Worm (Caenorhabditis elegans) whole organism, mixed stage, embryonic: Measurements from ENCODE around the gene wapl-1.

Source experiments
- M03D4.4 ChIP-seq: sonication (generic microtip); optimal IDR thresholded peaks from 2 replicates; lab custom pipeline; 2017; ENCODE audit warnings: mild to moderate bottlenecking, missing genetic modification characterization, missing compliant biosample characterization
- bed-3 ChIP-seq: fragments of 200-800 bp; sonication (Bioruptor generic); optimal IDR thresholded peaks from 3 replicates; lab custom pipeline; 2018; ENCODE audit warnings: mild to moderate bottlenecking, missing genetic modification characterization, moderate library complexity, missing compliant biosample characterization
- blmp-1 ChIP-seq: fragments of 150-350 bp; optimal IDR thresholded peaks from 2 replicates; lab custom pipeline; 2014; ENCODE audit warnings: missing biosample characterization, missing genetic modification characterization
- ceh-39 ChIP-seq: fragments of 150-350 bp; optimal IDR thresholded peaks from 2 replicates; lab custom pipeline; 2014; ENCODE audit warnings: missing biosample characterization, missing genetic modification characterization
- ceh-43 ChIP-seq: fragments of 200-800 bp; sonication (Bioruptor generic); optimal IDR thresholded peaks from 2 replicates; lab custom pipeline; 2018; ENCODE audit warnings: mild to moderate bottlenecking, missing genetic modification characterization, moderate library complexity, missing compliant biosample characterization
- ceh-83 ChIP-seq: fragments of 200-800 bp; sonication (Bioruptor generic); optimal IDR thresholded peaks from 2 replicates; lab custom pipeline; 2018; ENCODE audit warnings: mild to moderate bottlenecking, missing genetic modification characterization, missing compliant biosample characterization
- ces-1 ChIP-seq: fragments of 150-350 bp; optimal IDR thresholded peaks from 2 replicates; lab custom pipeline; 2014; ENCODE audit warnings: missing biosample characterization, missing genetic modification reagents, missing genetic modification characterization
- cnd-1 ChIP-seq: fragments of 200-800 bp; sonication (Bioruptor generic); optimal IDR thresholded peaks from 2 replicates; lab custom pipeline; 2018; ENCODE audit warnings: mild to moderate bottlenecking, missing genetic modification characterization, missing compliant biosample characterization
- drap-1 ChIP-seq: fragments of 200-800 bp; sonication (Bioruptor generic); optimal IDR thresholded peaks from 3 replicates; lab custom pipeline; 2018; ENCODE audit warnings: mild to moderate bottlenecking, missing genetic modification characterization, missing compliant biosample characterization
- elt-1 ChIP-seq: sonication (generic microtip); optimal IDR thresholded peaks from 2 replicates; lab custom pipeline; 2017; ENCODE audit warnings: missing genetic modification characterization, mild to moderate bottlenecking, missing compliant biosample characterization, antibody characterized with exemption, moderate library complexity, borderline replicate concordance; ENCODE audit not compliant: insufficient read depth
- elt-3 ChIP-seq: fragments of 150-350 bp; optimal IDR thresholded peaks from 2 replicates; lab custom pipeline; 2014; ENCODE audit warnings: missing biosample characterization, missing genetic modification characterization
- flh-1 ChIP-seq: fragments of 200-800 bp; sonication (Bioruptor generic); optimal IDR thresholded peaks from 2 replicates; lab custom pipeline; 2018; ENCODE audit warnings: mild to moderate bottlenecking, missing genetic modification characterization, moderate library complexity, missing compliant biosample characterization
- ham-2 ChIP-seq: fragments of 200-800 bp; sonication (Bioruptor generic); optimal IDR thresholded peaks from 2 replicates; lab custom pipeline; 2018; ENCODE audit warnings: mild to moderate bottlenecking, missing genetic modification characterization, missing compliant biosample characterization
- hlh-1 ChIP-seq: fragments of 150-350 bp; optimal IDR thresholded peaks from 2 replicates; lab custom pipeline; 2014; ENCODE audit warnings: missing biosample characterization, missing genetic modification reagents, missing genetic modification characterization
- lin-13 ChIP-seq: fragments of 150-350 bp; optimal IDR thresholded peaks from 2 replicates; lab custom pipeline; 2014; ENCODE audit warnings: missing biosample characterization, missing genetic modification characterization
- lin-32 ChIP-seq: fragments of 200-800 bp; sonication (Bioruptor generic); optimal IDR thresholded peaks from 2 replicates; lab custom pipeline; 2018; ENCODE audit warnings: mild to moderate bottlenecking, missing genetic modification characterization, missing compliant biosample characterization
- lsy-2 ChIP-seq: fragments of 150-350 bp; optimal IDR thresholded peaks from 2 replicates; lab custom pipeline; 2014; ENCODE audit warnings: missing biosample characterization, missing genetic modification characterization
- mab-5 ChIP-seq: fragments of 150-350 bp; optimal IDR thresholded peaks from 2 replicates; lab custom pipeline; 2014; ENCODE audit warnings: missing biosample characterization, missing genetic modification characterization
- mep-1 ChIP-seq: fragments of 150-350 bp; optimal IDR thresholded peaks from 2 replicates; lab custom pipeline; 2017; ENCODE audit warnings: missing biosample characterization, missing genetic modification reagents, missing genetic modification characterization, inconsistent platforms
- mls-2 ChIP-seq: sonication (generic microtip); optimal IDR thresholded peaks from 2 replicates; lab custom pipeline; 2016; ENCODE audit warnings: mild to moderate bottlenecking, missing genetic modification characterization, moderate library complexity, missing compliant biosample characterization
- nhr-12 ChIP-seq: fragments of 150-350 bp; optimal IDR thresholded peaks from 2 replicates; lab custom pipeline; 2014; ENCODE audit warnings: missing biosample characterization, missing genetic modification characterization
- nhr-2 ChIP-seq: fragments of 150-350 bp; optimal IDR thresholded peaks from 2 replicates; lab custom pipeline; 2014; ENCODE audit warnings: missing biosample characterization, missing genetic modification characterization
- nhr-237 ChIP-seq: fragments of 150-350 bp; optimal IDR thresholded peaks from 2 replicates; lab custom pipeline; 2014; ENCODE audit warnings: missing biosample characterization, missing genetic modification characterization
- nhr-28 ChIP-seq: fragments of 150-350 bp; optimal IDR thresholded peaks from 2 replicates; lab custom pipeline; 2014; ENCODE audit warnings: missing biosample characterization, missing genetic modification characterization
- nhr-76 ChIP-seq: sonication (generic microtip); optimal IDR thresholded peaks from 2 replicates; lab custom pipeline; 2017; ENCODE audit warnings: missing biosample characterization, missing genetic modification characterization
- pha-4 ChIP-seq: fragments of 150-350 bp; optimal IDR thresholded peaks from 2 replicates; lab custom pipeline; 2018; ENCODE audit warnings: missing biosample characterization, missing genetic modification reagents, missing genetic modification characterization
- sem-2 ChIP-seq: fragments of 200-800 bp; sonication (Bioruptor generic); optimal IDR thresholded peaks from 2 replicates; lab custom pipeline; 2018; ENCODE audit warnings: mild to moderate bottlenecking, missing genetic modification characterization, missing compliant biosample characterization
- snpc-4 ChIP-seq: fragments of 150-350 bp; optimal IDR thresholded peaks from 2 replicates; lab custom pipeline; 2014; ENCODE audit warnings: missing biosample characterization, missing genetic modification characterization
- sptf-1 ChIP-seq: sonication (generic microtip); optimal IDR thresholded peaks from 2 replicates; lab custom pipeline; 2017; ENCODE audit warnings: mild to moderate bottlenecking, missing genetic modification characterization, moderate library complexity, missing compliant biosample characterization
- tbx-8 ChIP-seq: fragments of 200-800 bp; sonication (Bioruptor generic); optimal IDR thresholded peaks from 2 replicates; lab custom pipeline; 2018; ENCODE audit warnings: mild to moderate bottlenecking, missing genetic modification characterization, moderate library complexity, missing compliant biosample characterization
- unc-120 ChIP-seq: sonication (generic microtip); optimal IDR thresholded peaks from 2 replicates; lab custom pipeline; 2017; ENCODE audit warnings: missing genetic modification characterization, missing compliant biosample characterization; ENCODE audit not compliant: poor library complexity, severe bottlenecking
- unc-39 ChIP-seq: fragments of 150-350 bp; optimal IDR thresholded peaks from 2 replicates; lab custom pipeline; 2014; ENCODE audit warnings: missing biosample characterization, missing genetic modification characterization
- unc-62 ChIP-seq: fragments of 150-350 bp; optimal IDR thresholded peaks from 2 replicates; lab custom pipeline; 2014; ENCODE audit warnings: missing biosample characterization, missing genetic modification reagents, missing genetic modification characterization
- zip-8 ChIP-seq: fragments of 150-350 bp; optimal IDR thresholded peaks from 2 replicates; lab custom pipeline; 2014; ENCODE audit warnings: missing biosample characterization, missing genetic modification characterization
- ztf-11 ChIP-seq: fragments of 150-350 bp; optimal IDR thresholded peaks from 2 replicates; lab custom pipeline; 2014; ENCODE audit warnings: missing biosample characterization, missing genetic modification characterization

Gene wapl-1

ce11 chrIV:4406054-4406539 lies 39.4 kb downstream of the wapl-1 start:
- TF ChIP-seq mab-5 (no peak), nhr-2 (tag; lab: Kevin White, UChicago) (no peak), unc-62 (peak; percentile 39), flh-1 (no peak), unc-120 (tag; lab: Kevin White, UChicago) (peak; percentile 18), lin-32 (peak; percentile 25), elt-1 (tag; lab: Kevin White, UChicago) (peak; percentile 37), hlh-1 (tag; lab: Kevin White, UChicago) (peak; percentile 55), zip-8 (no peak), sem-2 (GFP tag; lab: Kevin White, UChicago) (no peak), mls-2 (tag; lab: Kevin White, UChicago) (peak; percentile 8), ham-2 (GFP tag; lab: Kevin White, UChicago) (peak; percentile 46), ceh-43 (peak; percentile 17), nhr-28 (tag; lab: Kevin White, UChicago) (no peak), ceh-39 (peak; percentile 57), cnd-1 (tag; lab: Kevin White, UChicago) (peak; percentile 54), ces-1 (GFP tag; lab: Kevin White, UChicago) (peak; percentile 42), M03D4.4 (no peak), pha-4 (tag; lab: Kevin White, UChicago) (peak; percentile 55), ceh-83 (no peak), tbx-8 (GFP tag; lab: Kevin White, UChicago) (no peak), lsy-2 (tag; lab: Kevin White, UChicago) (peak; percentile 45), nhr-76 (no peak), lin-13 (tag; lab: Kevin White, UChicago) (peak; percentile 41), sptf-1 (tag; lab: Kevin White, UChicago) (peak; percentile 27), nhr-237 (tag; lab: Kevin White, UChicago) (no peak), unc-39 (tag; lab: Kevin White, UChicago) (no peak), nhr-12 (tag; lab: Kevin White, UChicago) (no peak), ztf-11 (no peak), snpc-4 (tag; lab: Kevin White, UChicago) (no peak), blmp-1 (tag; lab: Kevin White, UChicago) (no peak), mep-1 (tag; lab: Kevin White, UChicago) (peak; percentile 71), elt-3 (no peak), drap-1 (peak; percentile 5), bed-3 (GFP tag; lab: Kevin White, UChicago) (no peak)

DNA sequence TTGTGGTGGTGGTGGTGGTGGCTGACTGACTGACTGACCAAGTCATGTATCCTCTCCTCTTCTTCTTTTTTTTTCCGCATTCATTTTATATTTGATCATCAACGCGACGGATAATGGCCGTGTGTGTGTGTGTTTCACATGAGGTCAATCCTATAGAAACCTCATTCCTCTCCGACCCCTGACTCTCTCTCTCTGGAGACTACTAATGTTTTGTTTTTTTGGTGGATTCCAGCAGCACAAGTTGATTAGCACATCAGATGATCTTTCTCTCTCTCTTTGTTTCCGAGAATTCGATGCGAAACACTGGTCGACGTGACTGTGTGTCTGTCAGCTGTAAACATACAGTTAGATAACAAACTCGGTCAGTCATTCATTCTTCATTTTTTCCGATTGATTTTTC lies 40.4 kb downstream of the wapl-1 start, which contains the start of gene Y24D9A.7:
Y24D9A.7 (minus strand) TSS at position 46 of the 400 bp plus-strand sequence.
- TF ChIP-seq sem-2 (GFP tag; lab: Kevin White, UChicago) (no peak), nhr-12 (tag; lab: Kevin White, UChicago) (no peak), ham-2 (GFP tag; lab: Kevin White, UChicago) (no peak), nhr-2 (tag; lab: Kevin White, UChicago) (no peak)

DNA sequence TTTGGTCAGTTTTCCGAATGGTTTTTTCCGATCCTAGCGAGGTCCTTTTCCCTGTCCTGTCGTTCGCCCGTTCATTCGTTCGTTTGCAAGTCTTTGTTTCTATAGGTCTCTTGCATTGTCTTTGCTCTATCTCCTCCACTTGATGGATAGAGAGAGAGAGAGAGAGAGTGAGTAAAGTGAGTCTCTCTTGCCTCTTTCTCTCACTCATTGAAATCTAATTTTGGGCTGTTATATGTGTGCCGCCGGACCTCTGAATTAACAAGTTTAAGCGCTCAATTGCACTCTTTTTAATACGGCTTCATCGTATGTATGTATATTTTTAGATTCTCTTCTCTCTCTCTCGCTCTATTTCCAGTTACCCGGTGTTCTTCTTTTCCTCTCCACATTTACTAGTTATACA lies 41.7 kb downstream of the wapl-1 start:
- TF ChIP-seq drap-1 = no peak
- TF ChIP-seq mep-1 (tag; lab: Kevin White, UChicago) = no peak
- peak; percentile 99 for TF ChIP-seq ces-1 (GFP tag; lab: Kevin White, UChicago)

- TF ChIP-seq nhr-76 = no peak
- no peak for TF ChIP-seq unc-39 (tag; lab: Kevin White, UChicago)
- TF ChIP-seq sptf-1 (tag; lab: Kevin White, UChicago) = no peak
- no peak for TF ChIP-seq mep-1 (tag; lab: Kevin White, UChicago)
- TF ChIP-seq nhr-237 (tag; lab: Kevin White, UChicago) = no peak
- TF ChIP-seq lin-32 = no peak
- no peak for TF ChIP-seq elt-3
- TF ChIP-seq nhr-12 (tag; lab: Kevin White, UChicago) = no peak
- TF ChIP-seq ceh-83 = no peak
- TF ChIP-seq, all 35 proteins: peak for 0
Observed at ce11 chrIV:4402413-4402812, 43.1 kb downstream of the wapl-1 start.
